Fruit fly (Drosophila melanogaster) ovary, adult (tissue): ENCODE results near the gene Ptpa.
"Not testable (repeated sequence)": the region's sequence is repeated elsewhere in the genome, so short reads cannot be mapped to it uniquely, and the experiment has no call there.

Experiments used
- CG17801 ChIP-seq: fragments of 200-800 bp; optimal IDR thresholded peaks from 2 replicates; lab custom pipeline; 2019; ENCODE audit warnings: missing biosample characterization, mild to moderate bottlenecking, missing genetic modification characterization, moderate library complexity; ENCODE audit not compliant: partially characterized antibody

Ptpa gene

DNA sequence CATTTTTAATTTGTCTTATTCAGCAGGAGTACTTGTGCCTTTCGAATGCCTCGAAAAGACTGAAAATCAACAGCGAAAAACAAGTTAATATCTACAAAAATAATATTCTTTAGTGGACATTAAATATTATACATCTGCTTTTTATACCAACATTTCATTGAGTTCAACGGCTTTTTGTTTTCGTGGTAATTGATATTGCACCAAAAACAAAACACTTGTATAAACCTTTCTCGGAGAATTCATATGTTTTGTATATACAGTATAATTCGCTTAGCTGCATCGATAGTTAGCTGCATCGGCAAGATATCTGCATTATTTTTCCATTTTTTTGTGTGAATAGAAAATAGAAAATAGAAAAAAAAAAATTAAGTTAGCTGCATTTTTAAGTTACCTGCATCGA lies 11.6 kb downstream of the Ptpa start, which contains the start of gene CG42460:
TSS of gene CG42460 (minus strand) at position 101 of the 400 bp plus-strand sequence.
- TF ChIP-seq CG17801 (GFP tag; lab: Kevin White, UChicago) = not testable (repeated sequence)

DNA sequence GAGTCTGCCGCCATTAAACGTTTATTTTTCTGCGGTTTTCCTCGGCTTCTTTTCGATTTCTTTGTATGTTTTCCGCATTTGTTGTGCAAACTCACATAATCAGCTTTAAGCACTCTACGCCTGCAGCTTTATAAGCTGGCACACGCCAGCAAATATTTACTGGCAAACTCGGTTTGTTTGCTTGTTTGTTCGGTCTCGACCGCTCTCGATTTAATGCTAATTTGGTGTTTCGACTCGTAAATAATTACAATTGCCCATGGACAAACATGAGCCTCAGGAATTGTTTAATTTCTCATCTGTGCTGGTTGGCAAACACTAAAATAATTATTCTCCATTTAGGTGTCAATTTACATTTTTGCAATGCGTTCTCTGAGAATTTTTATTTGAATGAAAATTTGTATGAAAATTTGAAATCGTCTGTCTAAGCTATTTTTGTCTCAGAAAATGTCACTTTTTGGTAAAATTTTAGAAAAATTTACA lies 20.8 kb downstream of the Ptpa start, which contains the start of gene CG34175:
TSS of gene CG34175 (plus strand) at position 430 of the 480 bp plus-strand sequence.
- no peak for TF ChIP-seq CG17801 (GFP tag; lab: Kevin White, UChicago)

DNA sequence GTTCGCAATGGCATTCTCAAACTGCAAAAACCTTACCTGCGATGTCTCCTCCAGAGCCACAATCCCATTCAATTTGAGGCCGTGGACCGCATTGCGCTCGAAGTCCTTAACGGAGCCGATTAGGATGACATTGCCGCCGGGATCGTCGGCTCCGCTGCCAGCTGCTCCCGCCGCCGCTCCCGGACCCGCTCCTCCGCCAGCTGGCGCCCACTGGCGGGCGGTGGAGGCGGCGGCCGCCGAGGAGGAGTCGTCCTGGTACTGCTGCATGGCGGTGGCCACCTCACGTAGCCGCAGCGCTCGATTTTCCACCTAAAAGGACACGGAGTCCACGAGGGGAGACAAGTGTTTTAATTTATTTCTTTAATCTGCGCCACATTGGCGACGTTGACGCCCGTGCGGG lies 30.9 kb downstream of the Ptpa start:
- no peak for TF ChIP-seq CG17801 (GFP tag; lab: Kevin White, UChicago)

DNA sequence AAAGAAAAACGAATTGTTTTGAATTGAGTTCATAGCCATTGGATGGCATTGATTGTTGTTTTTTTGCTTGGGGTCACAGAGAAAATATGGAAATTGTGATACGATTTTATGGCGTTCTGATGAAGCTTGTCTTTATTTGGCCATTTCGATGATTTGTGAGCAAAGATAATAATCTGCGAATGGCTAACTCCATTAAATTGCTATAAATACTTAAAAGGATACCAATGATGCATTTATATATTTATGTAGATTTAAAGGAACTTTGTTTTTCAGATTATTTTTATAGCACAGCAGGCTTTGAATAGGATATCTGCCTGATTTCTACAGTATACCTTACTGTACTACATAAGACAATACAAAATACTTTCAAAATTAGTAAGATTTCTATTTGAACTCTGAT lies 33.5 kb downstream of the Ptpa start, which contains the start of gene CG8840:
TSS of gene CG8840 (plus strand) at position 301 of the 400 bp plus-strand sequence.
- no peak for TF ChIP-seq CG17801 (GFP tag; lab: Kevin White, UChicago)

DNA sequence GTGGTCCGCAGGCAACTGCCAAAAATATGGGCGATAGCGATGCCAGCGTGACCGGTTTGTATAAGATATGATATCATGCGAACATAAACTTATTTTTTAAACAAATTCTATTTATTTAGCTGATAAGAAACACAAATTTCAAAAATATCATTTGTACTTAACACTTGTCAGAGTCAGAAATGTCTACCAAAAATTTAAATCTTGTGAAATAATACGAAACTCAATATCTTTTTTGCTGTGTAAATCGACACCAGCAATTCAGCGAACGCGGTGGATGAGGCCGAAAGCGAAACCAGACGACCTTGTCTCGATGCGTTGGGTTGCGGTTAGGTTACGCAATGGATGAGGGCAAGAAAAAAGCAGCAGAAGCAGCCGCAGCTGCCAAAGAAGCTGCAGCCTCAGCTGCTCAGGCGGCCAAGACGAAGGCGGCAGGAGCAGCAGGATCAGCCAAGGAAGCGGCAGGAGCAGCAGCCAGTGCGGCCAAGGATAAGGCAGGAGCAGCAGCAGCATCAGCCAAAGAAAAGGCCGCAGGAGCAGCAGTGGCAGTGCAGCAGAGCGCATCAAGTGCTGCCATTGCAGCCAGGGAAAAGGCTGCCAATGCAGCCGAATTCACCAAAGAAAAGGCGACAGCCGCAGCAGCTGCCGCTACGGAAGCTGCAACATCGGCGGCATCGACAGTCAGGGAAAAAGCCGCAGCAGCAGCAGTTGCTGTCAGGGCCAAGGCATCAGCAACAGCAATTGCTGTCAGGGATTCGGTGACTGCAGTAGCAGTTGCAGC lies 39.9 kb downstream of the Ptpa start, which contains the start of gene CG31952:
TSS of gene CG31952 (plus strand) at position 167 of the 778 bp plus-strand sequence.
- TF ChIP-seq CG17801 (GFP tag; lab: Kevin White, UChicago) = no peak

DNA sequence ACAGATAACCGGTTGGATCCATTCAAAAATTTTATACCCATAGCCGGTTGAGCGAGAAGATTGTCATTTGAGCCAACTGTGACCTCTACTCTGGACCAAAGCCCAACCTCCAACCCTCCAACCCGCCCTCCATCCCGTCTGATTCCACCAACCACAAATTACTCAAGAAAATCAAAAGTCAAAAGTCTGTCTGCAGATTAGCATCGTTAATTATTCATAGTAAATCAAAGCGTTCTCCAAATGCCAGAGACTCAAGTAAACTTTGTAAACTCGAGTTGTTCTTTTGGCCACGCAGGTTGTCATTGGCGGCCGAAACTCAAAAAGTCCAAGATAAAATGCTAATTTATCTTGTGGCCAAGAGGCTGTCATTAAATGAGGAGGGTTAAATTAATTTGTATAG lies 40.8 kb downstream of the Ptpa start:
- TF ChIP-seq CG17801 (GFP tag; lab: Kevin White, UChicago) = no peak

DNA sequence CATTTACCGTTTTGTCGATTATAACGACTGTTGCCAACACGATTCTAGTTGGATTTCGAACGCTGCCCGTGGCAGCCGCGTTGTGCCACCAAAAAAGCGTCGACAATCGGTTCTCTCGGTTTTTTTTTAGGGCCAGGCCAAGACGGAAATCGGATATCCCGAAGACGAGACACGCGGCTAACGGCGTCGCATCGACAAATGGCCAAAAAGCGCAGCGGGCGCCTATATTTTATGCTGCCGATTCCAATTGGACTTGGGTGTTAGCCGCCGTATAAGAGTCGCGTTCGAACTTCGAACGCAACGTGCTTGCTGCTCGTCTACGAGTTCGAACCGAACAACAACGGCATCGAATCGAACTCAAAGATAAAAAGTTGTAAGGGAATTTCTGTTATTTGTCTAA lies 46.0 kb downstream of the Ptpa start:
- TF ChIP-seq CG17801 (GFP tag; lab: Kevin White, UChicago) = no peak

DNA sequence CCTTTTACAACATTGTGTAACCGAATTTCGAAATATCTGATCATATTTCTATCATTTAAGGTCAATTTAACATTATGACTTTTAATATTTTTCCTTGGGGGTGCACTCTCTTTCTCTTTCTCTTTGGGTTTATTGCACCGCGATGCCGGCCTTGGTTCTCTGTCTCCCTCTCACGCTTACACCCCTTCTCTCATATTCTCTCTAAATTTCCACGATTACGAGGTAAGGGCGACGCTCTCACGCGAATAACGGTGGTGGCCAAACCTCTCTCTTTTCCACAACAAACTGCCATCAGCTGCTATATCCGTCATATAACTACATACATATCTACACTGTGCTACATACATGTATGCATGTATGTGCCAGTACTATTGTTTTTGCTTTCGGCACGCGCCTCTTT lies 49.1 kb downstream of the Ptpa start:
- no peak for TF ChIP-seq CG17801 (GFP tag; lab: Kevin White, UChicago)

DNA sequence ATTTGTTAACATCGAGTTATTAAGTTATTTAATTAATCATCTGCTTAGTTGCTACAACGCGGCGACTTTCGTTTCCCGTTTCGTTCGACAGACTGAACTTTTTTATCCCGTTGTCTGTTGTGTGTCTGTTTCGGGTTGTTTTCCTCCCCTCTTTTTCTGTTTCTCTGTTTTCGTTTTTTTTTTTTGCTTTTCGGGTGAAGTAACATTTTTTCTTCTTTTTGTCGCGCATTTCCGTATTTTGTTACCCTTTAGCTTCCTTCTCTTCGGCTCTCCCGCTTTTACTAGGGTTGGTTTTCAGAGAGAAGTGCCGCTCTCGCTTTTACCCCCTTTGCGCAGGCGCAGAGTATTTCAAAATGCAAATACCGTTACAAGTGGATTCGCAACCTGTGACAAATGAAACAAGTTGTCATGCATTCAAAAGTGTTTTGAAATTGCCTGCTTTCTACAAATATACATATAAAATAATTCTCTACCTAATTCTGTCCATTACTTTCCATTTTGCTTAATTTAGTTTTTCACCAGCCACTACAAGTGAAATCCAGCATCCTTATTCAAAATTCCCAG lies 49.9 kb downstream of the Ptpa start, which contains the start of gene Pgant2:
TSS of gene Pgant2 (minus strand) at position 51 of the 564 bp plus-strand sequence.
- no peak for TF ChIP-seq CG17801 (GFP tag; lab: Kevin White, UChicago)
